Fruit fly (Drosophila melanogaster) Kc167 (cell line): Measurements from ENCODE around the gene CG34298.

ENCODE experiments used
- Myc ChIP-seq: fragments of >200 bp; optimal IDR thresholded peaks from 2 replicates; lab custom pipeline; 2017; ENCODE audit warnings: missing external identifiers
- Sin3A ChIP-seq: fragments of >200 bp; optimal IDR thresholded peaks from 2 replicates; lab custom pipeline; 2018; ENCODE audit warnings: missing external identifiers
- h ChIP-seq: fragments of >200 bp; optimal IDR thresholded peaks from 3 replicates; lab custom pipeline; 2018; ENCODE audit warnings: missing external identifiers
- psq ChIP-seq: fragments of >200 bp; optimal IDR thresholded peaks from 2 replicates; lab custom pipeline; 2017; ENCODE audit warnings: missing external identifiers
- ttk ChIP-seq: sonication (Bioruptor generic); optimal IDR thresholded peaks from 2 replicates; lab custom pipeline; 2017; ENCODE audit warnings: missing external identifiers

DNA sequence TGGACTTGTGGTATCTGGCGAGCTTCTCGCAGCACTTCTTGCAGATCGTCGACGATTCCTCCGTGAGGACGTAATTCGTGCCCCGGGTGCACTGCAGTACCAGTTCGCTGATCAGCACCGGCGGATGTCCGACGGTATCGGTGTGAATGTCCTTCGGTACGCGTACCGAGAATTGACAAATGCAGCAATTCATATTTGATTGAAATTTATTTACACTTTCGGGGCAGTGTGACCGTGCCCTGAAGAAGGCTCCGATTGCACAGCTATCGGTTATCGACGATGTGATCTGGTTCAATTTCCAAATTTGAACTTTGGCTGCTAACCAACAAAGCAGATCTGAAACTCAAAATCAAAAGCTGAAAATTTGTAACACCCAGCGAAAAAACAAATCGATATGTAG, 37.0 kb downstream of the CG34298 start, which contains the start of gene ZIPIC:
- TF ChIP-seq psq (lab: Kevin White, UChicago) (no peak), h (lab: Kevin White, UChicago) (no peak), Myc (no peak), Sin3A (lab: Kevin White, UChicago) (no peak), ttk (lab: Kevin White, UChicago) (no peak)
